Worm (Caenorhabditis elegans) whole organism, L3 larva: ENCODE measurements around the gene cnnm-1.

Source experiments
- aly-2 ChIP-seq: fragments of 150-350 bp; optimal IDR thresholded peaks from 2 replicates; lab custom pipeline; 2014; ENCODE audit warnings: missing biosample characterization, missing genetic modification characterization
- ceh-16 ChIP-seq: sonication (generic microtip); optimal IDR thresholded peaks from 2 replicates; lab custom pipeline; 2017; ENCODE audit warnings: missing biosample characterization, missing genetic modification characterization
- ceh-28 ChIP-seq: fragments of 150-350 bp; optimal IDR thresholded peaks from 2 replicates; lab custom pipeline; 2014; ENCODE audit warnings: missing biosample characterization, missing genetic modification reagents, missing genetic modification characterization
- egl-27 ChIP-seq: sonication (generic microtip); optimal IDR thresholded peaks from 4 replicates; lab custom pipeline; 2017; ENCODE audit warnings: missing biosample characterization, missing genetic modification reagents, missing genetic modification characterization
- fos-1 ChIP-seq: fragments of 150-350 bp; optimal IDR thresholded peaks from 2 replicates; lab custom pipeline; 2014; ENCODE audit warnings: missing biosample characterization, missing genetic modification characterization
- jun-1 ChIP-seq: fragments of 150-350 bp; optimal IDR thresholded peaks from 2 replicates; lab custom pipeline; 2014; ENCODE audit warnings: missing biosample characterization, missing genetic modification reagents, missing genetic modification characterization
- nfya-1 ChIP-seq: sonication (generic microtip); optimal IDR thresholded peaks from 2 replicates; lab custom pipeline; 2017; ENCODE audit warnings: missing genetic modification characterization, mild to moderate bottlenecking, missing compliant biosample characterization, antibody characterized with exemption, moderate library complexity; ENCODE audit not compliant: insufficient read depth
- nhr-237 ChIP-seq: fragments of 150-350 bp; optimal IDR thresholded peaks from 2 replicates; lab custom pipeline; 2014; ENCODE audit warnings: missing biosample characterization, missing genetic modification characterization
- nhr-76 ChIP-seq: fragments of 150-350 bp; sonication (generic microtip); optimal IDR thresholded peaks from 5 replicates; lab custom pipeline; 2014; ENCODE audit warnings: missing biosample characterization, missing genetic modification characterization
- pha-4 ChIP-seq: fragments of 150-350 bp; optimal IDR thresholded peaks from 2 replicates; lab custom pipeline; 2014; ENCODE audit warnings: missing biosample characterization, missing genetic modification reagents, missing genetic modification characterization
- skn-1 ChIP-seq: fragments of 150-350 bp; optimal IDR thresholded peaks from 2 replicates; lab custom pipeline; 2014; ENCODE audit warnings: missing biosample characterization, missing genetic modification characterization
- unc-62 ChIP-seq: fragments of 150-350 bp; sonication (generic microtip); optimal IDR thresholded peaks from 4 replicates; lab custom pipeline; 2014; ENCODE audit warnings: missing biosample characterization, missing genetic modification reagents, missing genetic modification characterization
- zag-1 ChIP-seq: fragments of 150-350 bp; optimal IDR thresholded peaks from 2 replicates; lab custom pipeline; 2014; ENCODE audit warnings: missing biosample characterization, missing genetic modification characterization
- ztf-11 ChIP-seq: fragments of 150-350 bp; optimal IDR thresholded peaks from 2 replicates; lab custom pipeline; 2014; ENCODE audit warnings: missing biosample characterization, missing genetic modification characterization

DNA sequence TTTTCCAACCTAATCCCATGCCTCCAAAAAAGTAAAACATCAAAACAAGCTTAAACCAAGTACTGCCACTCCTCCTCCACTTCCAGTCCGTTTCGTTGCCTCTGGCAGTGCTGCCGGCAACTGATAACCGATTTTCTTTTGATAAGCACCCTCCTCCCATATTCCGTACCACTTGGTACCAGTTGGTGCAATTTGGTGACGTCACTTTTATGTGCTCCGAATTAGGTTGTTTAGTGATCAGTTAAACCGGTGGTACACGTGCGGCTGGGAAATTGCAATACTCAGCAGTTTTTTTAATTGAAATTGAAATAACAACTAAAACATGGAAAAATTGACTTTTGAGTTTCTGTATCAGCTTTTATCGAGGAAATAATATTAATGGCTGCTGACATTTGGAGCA is 32.6 kb downstream of the cnnm-1 start:
- TF ChIP-seq pha-4 (tag; lab: Kevin White, UChicago) (peak; percentile 11), aly-2 (no peak), nhr-76 (tag; lab: Kevin White, UChicago) (no peak), skn-1 (tag; lab: Kevin White, UChicago) (no peak), nfya-1 (tag; lab: Kevin White, UChicago) (no peak), ztf-11 (no peak), nhr-237 (tag; lab: Kevin White, UChicago) (no peak), ceh-16 (no peak), zag-1 (no peak), fos-1 (tag; lab: Kevin White, UChicago) (peak; percentile 24), jun-1 (tag; lab: Kevin White, UChicago) (no peak), ceh-28 (peak; percentile 19), egl-27 (tag; lab: Kevin White, UChicago) (no peak), unc-62 (GFP tag; lab: Kevin White, UChicago) (no peak)
